Worm (Caenorhabditis elegans): Measurements from ENCODE around the gene hrg-1.

DNA sequence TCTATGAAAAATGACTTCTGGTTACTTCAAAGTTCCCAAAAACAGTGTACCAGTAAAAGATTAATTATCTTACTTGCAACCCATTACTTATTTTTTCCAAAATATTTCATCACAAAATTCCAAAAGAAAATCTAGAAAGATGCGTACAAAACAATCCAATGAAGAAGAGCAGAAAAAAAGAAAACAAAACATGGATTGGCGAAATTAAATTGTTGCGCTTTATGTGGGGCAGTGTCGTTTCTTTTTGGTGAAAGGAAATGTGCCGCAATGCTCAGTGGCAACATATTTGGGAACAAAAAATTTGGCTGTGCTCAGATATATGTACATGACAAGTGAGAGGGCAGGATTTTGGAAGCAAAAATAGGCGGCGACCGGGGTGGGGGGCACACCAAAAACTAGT lies 27.4 kb downstream of the hrg-1 start:
- no peak for TF ChIP-seq akir-1 (GFP tag; optimal IDR thresholded peaks at IDR 0.05)
- TF ChIP-seq dpl-1 (GFP tag; optimal IDR thresholded peaks at IDR 0.05) = no peak
- no peak for TF ChIP-seq hlh-12 (tag; optimal IDR thresholded peaks at IDR 0.05)
- no peak for TF ChIP-seq ccch-3 (GFP tag; optimal IDR thresholded peaks at IDR 0.05)
- no peak for TF ChIP-seq C17E4.6 (GFP tag; IDR thresholded peaks at IDR 0.05)
- TF ChIP-seq ceh-79 (tag; optimal IDR thresholded peaks at IDR 0.05) = no peak
- TF ChIP-seq attf-5 (GFP tag; optimal IDR thresholded peaks at IDR 0.05) = no peak
- TF ChIP-seq nfyb-1 (GFP tag; IDR thresholded peaks at IDR 0.05) = no peak
- no peak for TF ChIP-seq F22D6.2 (tag; optimal IDR thresholded peaks at IDR 0.05)
- no peak for TF ChIP-seq gei-17 (GFP tag; optimal IDR thresholded peaks at IDR 0.05)
- TF ChIP-seq madf-10 (tag; optimal IDR thresholded peaks at IDR 0.05) = no peak
